Fruit fly (Drosophila melanogaster) whole organism, wandering third instar larva: Measurements from ENCODE around the gene obe.

ENCODE experiments used
- Abd-B ChIP-seq: fragments of >200 bp; optimal IDR thresholded peaks from 2 replicates; lab custom pipeline; 2017; ENCODE audit warnings: missing biosample characterization, missing genetic modification characterization
- CG32264 ChIP-seq: fragments of 200-800 bp; sonication (Bioruptor generic); optimal IDR thresholded peaks from 2 replicates; lab custom pipeline; 2016; ENCODE audit warnings: missing biosample characterization, missing genetic modification characterization
- CG9705 ChIP-seq: fragments of 200-800 bp; sonication (Bioruptor generic); optimal IDR thresholded peaks from 2 replicates; lab custom pipeline; 2018; ENCODE audit warnings: missing biosample characterization, mild to moderate bottlenecking, missing genetic modification characterization
- CrebA ChIP-seq: fragments of 200-800 bp; sonication (Bioruptor generic); optimal IDR thresholded peaks from 2 replicates; lab custom pipeline; 2016; ENCODE audit warnings: missing biosample characterization, mild to moderate bottlenecking, missing genetic modification characterization, borderline replicate concordance
- Dfd ChIP-seq: fragments of >200 bp; optimal IDR thresholded peaks from 2 replicates; lab custom pipeline; 2017; ENCODE audit warnings: missing biosample characterization, missing genetic modification characterization
- Dif ChIP-seq: fragments of 200-275, 200-300 bp; sonication (Bioruptor generic); optimal IDR thresholded peaks from 2 replicates; lab custom pipeline; 2018; ENCODE audit warnings: missing biosample characterization, missing genetic modification characterization; ENCODE audit not compliant: partially characterized antibody
- HLH106 ChIP-seq: fragments of 200-800 bp; optimal IDR thresholded peaks from 3 replicates; lab custom pipeline; 2019; ENCODE audit warnings: missing biosample characterization, mild to moderate bottlenecking, missing genetic modification characterization, moderate library complexity
- Hnf4 ChIP-seq: fragments of 200-800 bp; sonication (Bioruptor generic); optimal IDR thresholded peaks from 2 replicates; lab custom pipeline; 2016; ENCODE audit warnings: missing biosample characterization, mild to moderate bottlenecking, missing genetic modification characterization
- Hr83 ChIP-seq: fragments of 200-300 bp; sonication (Bioruptor generic); optimal IDR thresholded peaks from 2 replicates; lab custom pipeline; 2016; ENCODE audit warnings: missing biosample characterization, mild to moderate bottlenecking, missing genetic modification characterization, moderate library complexity; ENCODE audit not compliant: poor library complexity, severe bottlenecking
- Jra ChIP-seq: sonication (Bioruptor generic); optimal IDR thresholded peaks from 2 replicates; lab custom pipeline; 2016; ENCODE audit warnings: missing biosample characterization, missing genetic modification characterization
- Mio ChIP-seq: sonication (Bioruptor generic); optimal IDR thresholded peaks from 2 replicates; lab custom pipeline; 2016; ENCODE audit warnings: missing biosample characterization, missing genetic modification characterization
- Myc ChIP-seq: fragments of >200 bp; optimal IDR thresholded peaks from 2 replicates; lab custom pipeline; 2017
- N ChIP-seq: fragments of >200 bp; optimal IDR thresholded peaks from 2 replicates; lab custom pipeline; 2018; ENCODE audit warnings: missing biosample characterization, missing external identifiers, missing genetic modification characterization
- OdsH ChIP-seq: fragments of 200-800 bp; sonication (Bioruptor generic); optimal IDR thresholded peaks from 2 replicates; lab custom pipeline; 2016; ENCODE audit warnings: missing biosample characterization, mild to moderate bottlenecking, missing genetic modification characterization
- Rel ChIP-seq, 2 experiments: fragments of 200-800 bp; sonication (Bioruptor generic) in 1 of 2; optimal IDR thresholded peaks; 2 replicates in 1 of 2; 3 replicates in 1 of 2; lab custom pipeline; 2016 to 2019; ENCODE audit warnings: mild to moderate bottlenecking in 2 of 2, missing biosample characterization in 2 of 2, missing genetic modification characterization in 2 of 2, moderate library complexity in 1 of 2
- Sp1 ChIP-seq: fragments of 200-800 bp; sonication (Bioruptor generic); optimal IDR thresholded peaks from 3 replicates; lab custom pipeline; 2019; ENCODE audit warnings: missing biosample characterization, mild to moderate bottlenecking, missing genetic modification characterization, moderate library complexity
- Vsx2 ChIP-seq: fragments of 200-300, 225-300 bp; sonication (Bioruptor generic); optimal IDR thresholded peaks from 2 replicates; lab custom pipeline; 2018; ENCODE audit warnings: missing biosample characterization, missing genetic modification characterization; ENCODE audit not compliant: partially characterized antibody
- br ChIP-seq: fragments of 200-800 bp; sonication (Bioruptor generic); optimal IDR thresholded peaks from 2 replicates; lab custom pipeline; 2016; ENCODE audit warnings: missing biosample characterization, missing genetic modification characterization
- brk ChIP-seq: fragments of 200-800 bp; sonication (Bioruptor generic); optimal IDR thresholded peaks from 2 replicates; lab custom pipeline; 2016; ENCODE audit warnings: missing biosample characterization, mild to moderate bottlenecking, missing genetic modification characterization
- dmrt93B ChIP-seq: fragments of 200-800 bp; sonication (Bioruptor generic); optimal IDR thresholded peaks from 2 replicates; lab custom pipeline; 2018; ENCODE audit warnings: missing biosample characterization, mild to moderate bottlenecking, missing genetic modification characterization
- dsf ChIP-seq: sonication (Bioruptor generic); optimal IDR thresholded peaks from 2 replicates; lab custom pipeline; 2016; ENCODE audit warnings: missing biosample characterization, missing genetic modification characterization, borderline replicate concordance
- ey ChIP-seq: fragments of 200-800 bp; sonication (Bioruptor generic); optimal IDR thresholded peaks from 2 replicates; lab custom pipeline; 2016; ENCODE audit warnings: missing biosample characterization, missing genetic modification characterization
- foxo ChIP-seq, 2 experiments: fragments of 200-800 bp; sonication (Bioruptor generic); optimal IDR thresholded peaks; 2 replicates in 1 of 2; 3 replicates in 1 of 2; lab custom pipeline; 2016 to 2017; ENCODE audit warnings: missing biosample characterization in 2 of 2, missing genetic modification characterization in 2 of 2
- fru ChIP-seq: fragments of 200-800 bp; sonication (Bioruptor generic); optimal IDR thresholded peaks from 3 replicates; lab custom pipeline; 2016; ENCODE audit warnings: missing biosample characterization, mild to moderate bottlenecking, missing genetic modification characterization
- h ChIP-seq: fragments of 200-800 bp; sonication (Bioruptor generic); optimal IDR thresholded peaks from 3 replicates; lab custom pipeline; 2016; ENCODE audit warnings: missing biosample characterization, mild to moderate bottlenecking, missing genetic modification characterization
- jim ChIP-seq: fragments of 175-275, 200-325 bp; sonication (Bioruptor generic); optimal IDR thresholded peaks from 2 replicates; lab custom pipeline; 2016; ENCODE audit warnings: missing biosample characterization, mild to moderate bottlenecking, missing genetic modification characterization
- pan ChIP-seq: fragments of >200 bp; optimal IDR thresholded peaks from 2 replicates; lab custom pipeline; 2017
- psq ChIP-seq: fragments of 200-800 bp; sonication (Bioruptor generic); optimal IDR thresholded peaks from 3 replicates; lab custom pipeline; 2017; ENCODE audit warnings: missing biosample characterization, mild to moderate bottlenecking, missing genetic modification characterization, moderate library complexity
- rgr ChIP-seq: fragments of 200-800 bp; sonication (Bioruptor generic); optimal IDR thresholded peaks from 3 replicates; lab custom pipeline; 2016; ENCODE audit warnings: missing biosample characterization, mild to moderate bottlenecking, missing genetic modification characterization
- sage ChIP-seq: fragments of 200-800 bp; sonication (Bioruptor generic); optimal IDR thresholded peaks from 2 replicates; lab custom pipeline; 2016; ENCODE audit warnings: missing biosample characterization, mild to moderate bottlenecking, missing genetic modification characterization
- tai ChIP-seq: sonication (Bioruptor generic); optimal IDR thresholded peaks from 2 replicates; lab custom pipeline; 2016; ENCODE audit warnings: missing biosample characterization, missing genetic modification characterization
- usp ChIP-seq: fragments of >200 bp; optimal IDR thresholded peaks from 2 replicates; lab custom pipeline; 2017; ENCODE audit warnings: missing biosample characterization, missing genetic modification characterization
- woc ChIP-seq: sonication (Bioruptor generic); optimal IDR thresholded peaks from 2 replicates; lab custom pipeline; 2016; ENCODE audit warnings: missing biosample characterization, mild to moderate bottlenecking, missing genetic modification characterization

Gene obe

dm6 chr3R:15467991-15468764 is 17.7 kb upstream of the obe start:
- TF ChIP-seq OdsH = peak; percentile 34
- TF ChIP-seq h (GFP tag; lab: Kevin White, UChicago) = peak; percentile 54
- TF ChIP-seq Hnf4 (GFP tag; lab: Kevin White, UChicago) = peak; percentile 45
- peak; percentile 80 for TF ChIP-seq Hr83 (GFP tag; lab: Kevin White, UChicago)
- no peak for TF ChIP-seq dmrt93B (GFP tag; lab: Kevin White, UChicago)
- TF ChIP-seq rgr = peak; percentile 47
- TF ChIP-seq tai (GFP tag; lab: Kevin White, UChicago) = peak; percentile 53
- TF ChIP-seq pan = no peak
- peak; percentile 12 for TF ChIP-seq psq (GFP tag; lab: Kevin White, UChicago)
- no peak for TF ChIP-seq CG9705 (GFP tag; lab: Kevin White, UChicago)
- TF ChIP-seq foxo (GFP tag; optimal IDR thresholded peaks at IDR 0.05; lab: Kevin White, UChicago) = peak in 1 of 2 experiments; percentile 17

dm6 chr3R:15471742-15472141 is 14.1 kb upstream of the obe start:
- TF ChIP-seq dsf (GFP tag; lab: Kevin White, UChicago) = no peak
- no peak for TF ChIP-seq jim (GFP tag; lab: Kevin White, UChicago)
- TF ChIP-seq Dif (GFP tag; lab: Kevin White, UChicago) = no peak
- TF ChIP-seq N (GFP tag; lab: Kevin White, UChicago) = no peak
- TF ChIP-seq CG9705 (GFP tag; lab: Kevin White, UChicago) = no peak
- no peak for TF ChIP-seq CrebA (GFP tag; lab: Kevin White, UChicago)
- no peak for TF ChIP-seq woc
- no peak for TF ChIP-seq Rel (GFP tag; optimal IDR thresholded peaks at IDR 0.05; lab: Kevin White, UChicago)
- TF ChIP-seq Rel (tag; optimal IDR thresholded peaks at IDR 0.05; lab: Kevin White, UChicago) = no peak
- no peak for TF ChIP-seq Mio (GFP tag; lab: Kevin White, UChicago)
- no peak for TF ChIP-seq Abd-B
- TF ChIP-seq ey = no peak
- no peak for TF ChIP-seq CG32264 (GFP tag; lab: Kevin White, UChicago)
- TF ChIP-seq Vsx2 (GFP tag; lab: Kevin White, UChicago) = no peak
- TF ChIP-seq foxo (GFP tag; optimal IDR thresholded peaks at IDR 0.05; lab: Kevin White, UChicago) = no peak
- no peak for TF ChIP-seq Hnf4 (GFP tag; lab: Kevin White, UChicago)
- no peak for TF ChIP-seq Hr83 (GFP tag; lab: Kevin White, UChicago)
- TF ChIP-seq, all 38 proteins: peak for 0

DNA sequence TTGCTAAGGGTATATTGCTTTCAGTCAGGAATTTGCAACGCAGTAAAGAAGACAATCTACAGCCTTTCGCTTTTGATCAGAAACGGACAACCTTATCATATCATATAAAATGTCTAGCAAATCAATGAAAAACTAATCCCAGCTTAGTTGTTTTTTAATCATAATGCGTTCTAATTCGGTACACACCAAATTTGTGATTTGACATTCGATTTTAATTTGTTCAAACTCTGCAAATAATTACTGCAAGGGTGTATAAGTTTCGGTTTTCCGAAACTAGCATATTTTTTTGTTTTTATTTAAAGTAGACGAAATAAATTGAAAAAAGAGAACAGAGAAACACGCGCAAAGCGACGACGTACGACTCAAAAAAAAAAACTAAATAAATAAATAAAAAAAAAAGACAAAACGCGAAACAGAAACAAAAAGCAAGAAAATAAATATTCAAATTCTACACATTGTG is 13.1 kb upstream of the obe start:
- TF ChIP-seq Mio (GFP tag; lab: Kevin White, UChicago) (no peak), Myc (lab: Kevin White, UChicago) (no peak), dsf (GFP tag; lab: Kevin White, UChicago) (no peak), Hnf4 (GFP tag; lab: Kevin White, UChicago) (no peak), CG9705 (GFP tag; lab: Kevin White, UChicago) (no peak), Sp1 (GFP tag; lab: Kevin White, UChicago) (no peak), Vsx2 (GFP tag; lab: Kevin White, UChicago) (no peak), rgr (peak; percentile 0), br (GFP tag; lab: Kevin White, UChicago) (no peak), psq (GFP tag; lab: Kevin White, UChicago) (peak; percentile 7), tai (GFP tag; lab: Kevin White, UChicago) (no peak), brk (GFP tag; lab: Kevin White, UChicago) (no peak), Dif (GFP tag; lab: Kevin White, UChicago) (no peak), woc (no peak), h (GFP tag; lab: Kevin White, UChicago) (peak; percentile 19), N (GFP tag; lab: Kevin White, UChicago) (no peak), CrebA (GFP tag; lab: Kevin White, UChicago) (no peak), fru (GFP tag; lab: Kevin White, UChicago) (no peak), jim (GFP tag; lab: Kevin White, UChicago) (no peak), HLH106 (tag; lab: Kevin White, UChicago) (peak; percentile 35), ey (peak; percentile 46), foxo (GFP tag; optimal IDR thresholded peaks at IDR 0.05; lab: Kevin White, UChicago) (peak in 1 of 2 experiments; percentile 27), sage (GFP tag; lab: Kevin White, UChicago) (no peak), Dfd (GFP tag; lab: Kevin White, UChicago) (no peak), Jra (GFP tag; lab: Kevin White, UChicago) (no peak), OdsH (no peak), usp (GFP tag; lab: Kevin White, UChicago) (no peak), Rel (GFP tag; optimal IDR thresholded peaks at IDR 0.05; lab: Kevin White, UChicago) (no peak), Rel (tag; optimal IDR thresholded peaks at IDR 0.05; lab: Kevin White, UChicago) (no peak), CG32264 (GFP tag; lab: Kevin White, UChicago) (no peak)
- TF ChIP-seq, all 38 proteins: peak for 6
